Worm (Caenorhabditis elegans): ENCODE data around the gene T05C12.9.

DNA sequence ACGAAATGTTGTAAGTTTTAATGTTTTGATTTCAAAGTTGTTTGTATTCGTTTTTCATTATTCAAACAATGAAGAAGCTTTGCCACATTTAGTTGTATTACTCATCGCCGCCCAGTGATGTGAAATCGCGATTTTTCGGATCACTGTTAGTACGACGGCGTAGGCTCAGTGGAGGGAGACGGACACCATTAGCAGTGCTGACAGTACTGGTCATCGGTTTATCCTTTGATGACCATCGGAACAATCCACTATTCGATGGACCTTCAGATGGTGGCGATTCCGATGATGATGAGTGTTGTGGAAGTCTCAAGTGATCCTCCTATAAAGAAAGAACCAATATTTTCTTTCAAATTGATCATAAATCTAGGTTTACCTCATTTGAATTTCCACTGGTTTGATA is 5.5 kb downstream of the T05C12.9 start:
- TF ChIP-seq B0310.2 (tag; optimal IDR thresholded peaks at IDR 0.05) (no peak), ceh-36 (tag; optimal IDR thresholded peaks at IDR 0.05) (no peak), sea-1 (GFP tag; conservative IDR thresholded peaks at IDR 0.05) (no peak), ama-1 (optimal IDR thresholded peaks at IDR 0.05) (no peak), tbx-37 (GFP tag; conservative IDR thresholded peaks at IDR 0.05) (no peak), F13C5.2 (tag; optimal IDR thresholded peaks at IDR 0.05) (no peak), hnd-1 (tag; optimal IDR thresholded peaks at IDR 0.05) (no peak), hmg-4 (GFP tag; optimal IDR thresholded peaks at IDR 0.05) (no peak), ets-7 (tag; optimal IDR thresholded peaks at IDR 0.05) (no peak), scrt-1 (GFP tag; IDR thresholded peaks at IDR 0.05) (no peak)

Measured in whole organism, early embryonic.